Worm (Caenorhabditis elegans) whole organism, L1 larva: ENCODE data around the gene lips-3.

Experiments used
- C04F5.9 ChIP-seq: sonication (generic microtip); optimal IDR thresholded peaks from 2 replicates; lab custom pipeline; 2016; ENCODE audit warnings: missing genetic modification characterization, missing compliant biosample characterization
- C16A3.4 ChIP-seq: fragments of 150-350 bp; optimal IDR thresholded peaks from 2 replicates; lab custom pipeline; 2014; ENCODE audit warnings: missing biosample characterization, missing genetic modification characterization
- Y116A8C.19 ChIP-seq: sonication (generic microtip); optimal IDR thresholded peaks from 2 replicates; lab custom pipeline; 2016; ENCODE audit warnings: missing compliant biosample characterization, missing genetic modification characterization, borderline replicate concordance
- ama-1 ChIP-seq: fragments of 150-350 bp; optimal IDR thresholded peaks from 2 replicates; lab custom pipeline; 2014
- blmp-1 ChIP-seq: fragments of 150-350 bp; optimal IDR thresholded peaks from 2 replicates; lab custom pipeline; 2014; ENCODE audit warnings: missing biosample characterization, missing genetic modification characterization
- ceh-8 ChIP-seq: fragments of 200-800 bp; sonication (Bioruptor generic); optimal IDR thresholded peaks from 2 replicates; lab custom pipeline; 2018; ENCODE audit warnings: mild to moderate bottlenecking, missing genetic modification characterization, moderate library complexity, missing compliant biosample characterization
- ceh-82 ChIP-seq, 3 experiments: fragments of 150-350 bp in 1 of 3; sonication (generic microtip) in 2 of 3; optimal IDR thresholded peaks; 2 replicates each; lab custom pipeline; 2014 to 2017; ENCODE audit warnings: missing biosample characterization in 3 of 3, missing genetic modification characterization in 3 of 3
- ceh-88 ChIP-seq: fragments of 200-800 bp; sonication (Bioruptor generic); IDR thresholded peaks from 2 replicates; pipeline ENCODE4 v1.3.6; 2022; ENCODE audit warnings: missing genetic modification characterization, missing compliant biosample characterization
- efl-1 ChIP-seq, 4 experiments: fragments of 150-350 bp; optimal IDR thresholded peaks in 3 of 4; peaks in 1 of 4; 1 replicate in 1 of 4; 2 replicates in 3 of 4; lab custom pipeline; 2014; ENCODE audit warnings: missing biosample characterization in 2 of 4, missing genetic modification characterization in 2 of 4, missing genetic modification reagents in 2 of 4
- efl-3 ChIP-seq: fragments of 200-800 bp; sonication (Bioruptor generic); optimal IDR thresholded peaks from 2 replicates; lab custom pipeline; 2018; ENCODE audit warnings: mild to moderate bottlenecking, missing genetic modification characterization, missing compliant biosample characterization
- egl-13 ChIP-seq: sonication (generic microtip); optimal IDR thresholded peaks from 2 replicates; lab custom pipeline; 2016; ENCODE audit warnings: missing genotype, missing genetic modification reagents, missing genetic modification characterization, missing compliant biosample characterization
- egl-27 ChIP-seq, 2 experiments: fragments of 150-350 bp in 1 of 2; sonication (generic microtip); optimal IDR thresholded peaks; 3 replicates each; lab custom pipeline; 2017 to 2018; ENCODE audit warnings: missing biosample characterization in 2 of 2, missing genetic modification characterization in 2 of 2, missing genetic modification reagents in 2 of 2
- elt-2 ChIP-seq: sonication (generic microtip); optimal IDR thresholded peaks from 2 replicates; lab custom pipeline; 2016; ENCODE audit warnings: missing genetic modification characterization, mild to moderate bottlenecking, inconsistent platforms, missing compliant biosample characterization, missing genetic modification reagents
- elt-3 ChIP-seq, 6 experiments: fragments of 150-350 bp in 1 of 6; sonication (generic microtip); optimal IDR thresholded peaks; 2 replicates each; lab custom pipeline; 2017 to 2018; ENCODE audit warnings: missing biosample characterization in 6 of 6, missing genetic modification characterization in 6 of 6, inconsistent platforms in 1 of 6
- ets-5 ChIP-seq: fragments of 200-800 bp; sonication (Bioruptor generic); IDR thresholded peaks from 2 replicates; pipeline ENCODE4 v1.3.6; 2022; ENCODE audit warnings: missing genetic modification characterization, missing compliant biosample characterization
- fkh-10 ChIP-seq: sonication (generic microtip); optimal IDR thresholded peaks from 2 replicates; lab custom pipeline; 2017; ENCODE audit warnings: missing biosample characterization, missing genetic modification reagents, missing genetic modification characterization
- fkh-8 ChIP-seq: sonication (generic microtip); optimal IDR thresholded peaks from 2 replicates; lab custom pipeline; 2016; ENCODE audit warnings: mild to moderate bottlenecking, missing genetic modification characterization, missing compliant biosample characterization
- hlh-4 ChIP-seq: sonication (generic microtip); optimal IDR thresholded peaks from 2 replicates; lab custom pipeline; 2016; ENCODE audit warnings: mild to moderate bottlenecking, missing genetic modification characterization, missing compliant biosample characterization
- jun-1 ChIP-seq: fragments of 150-350 bp; optimal IDR thresholded peaks from 2 replicates; lab custom pipeline; 2014; ENCODE audit warnings: missing biosample characterization, missing genetic modification reagents, missing genetic modification characterization
- lin-35 ChIP-seq, 2 experiments: fragments of 150-350 bp; optimal IDR thresholded peaks; 2 replicates each; lab custom pipeline; 2014; ENCODE audit warnings: missing biosample characterization in 2 of 2, missing genetic modification characterization in 2 of 2, missing genetic modification reagents in 2 of 2
- lsy-2 ChIP-seq, 2 experiments: fragments of 150-350 bp; optimal IDR thresholded peaks; 2 replicates each; lab custom pipeline; 2014; ENCODE audit warnings: missing biosample characterization in 2 of 2, missing genetic modification characterization in 2 of 2
- mdl-1 ChIP-seq, 2 experiments: fragments of 150-350 bp; optimal IDR thresholded peaks; 2 replicates each; lab custom pipeline; 2014 to 2017; ENCODE audit warnings: missing biosample characterization in 2 of 2, missing genetic modification characterization in 2 of 2, inconsistent platforms in 1 of 2
- mep-1 ChIP-seq: fragments of 150-350 bp; optimal IDR thresholded peaks from 2 replicates; lab custom pipeline; 2014; ENCODE audit warnings: missing biosample characterization, missing genetic modification characterization
- nhr-19 ChIP-seq: fragments of 200-800 bp; sonication (Bioruptor generic); conservative IDR thresholded peaks from 2 replicates; pipeline ENCODE4 v1.3.6; 2022; ENCODE audit warnings: missing genetic modification characterization, missing compliant biosample characterization
- nhr-20 ChIP-seq: sonication (generic microtip); optimal IDR thresholded peaks from 2 replicates; lab custom pipeline; 2016; ENCODE audit warnings: mild to moderate bottlenecking, missing genetic modification characterization, missing compliant biosample characterization
- nhr-237 ChIP-seq: fragments of 150-350 bp; optimal IDR thresholded peaks from 2 replicates; lab custom pipeline; 2014; ENCODE audit warnings: missing biosample characterization, missing genetic modification characterization
- nhr-28 ChIP-seq: fragments of 150-350 bp; optimal IDR thresholded peaks from 2 replicates; lab custom pipeline; 2014; ENCODE audit warnings: missing biosample characterization, missing genetic modification characterization
- nhr-71 ChIP-seq: sonication (generic microtip); optimal IDR thresholded peaks from 2 replicates; lab custom pipeline; 2016; ENCODE audit warnings: mild to moderate bottlenecking, missing genetic modification characterization, moderate library complexity, missing compliant biosample characterization
- nhr-77 ChIP-seq: fragments of 150-350 bp; optimal IDR thresholded peaks from 2 replicates; lab custom pipeline; 2014; ENCODE audit warnings: missing biosample characterization, missing genetic modification characterization
- nhr-84 ChIP-seq: sonication (generic microtip); optimal IDR thresholded peaks from 2 replicates; lab custom pipeline; 2017; ENCODE audit warnings: missing biosample characterization, missing genetic modification characterization
- nhr-90 ChIP-seq: sonication (generic microtip); optimal IDR thresholded peaks from 2 replicates; lab custom pipeline; 2016; ENCODE audit warnings: mild to moderate bottlenecking, missing genetic modification characterization, missing compliant biosample characterization; ENCODE audit not compliant: poor library complexity
- pag-3 ChIP-seq: sonication (generic microtip); optimal IDR thresholded peaks from 2 replicates; lab custom pipeline; 2017; ENCODE audit warnings: missing genetic modification characterization, mild to moderate bottlenecking, missing compliant biosample characterization, antibody characterized with exemption, borderline replicate concordance; ENCODE audit not compliant: insufficient read depth
- pqm-1 ChIP-seq: sonication (generic microtip); optimal IDR thresholded peaks from 3 replicates; lab custom pipeline; 2017; ENCODE audit warnings: missing biosample characterization, missing genetic modification characterization
- rnt-1 ChIP-seq: sonication (generic microtip); optimal IDR thresholded peaks from 2 replicates; lab custom pipeline; 2016; ENCODE audit warnings: mild to moderate bottlenecking, missing genetic modification characterization, moderate library complexity, missing compliant biosample characterization
- snpc-4 ChIP-seq: fragments of 150-350 bp; optimal IDR thresholded peaks from 2 replicates; lab custom pipeline; 2014; ENCODE audit warnings: missing biosample characterization, missing genetic modification characterization
- sup-37 ChIP-seq: fragments of 200-800 bp; sonication (Bioruptor generic); optimal IDR thresholded peaks from 2 replicates; lab custom pipeline; 2018; ENCODE audit warnings: mild to moderate bottlenecking, missing genetic modification characterization, missing compliant biosample characterization
- unc-130 ChIP-seq: fragments of 150-350 bp; optimal IDR thresholded peaks from 2 replicates; lab custom pipeline; 2017; ENCODE audit warnings: missing biosample characterization, missing genetic modification characterization, inconsistent platforms
- ztf-11 ChIP-seq, 2 experiments: sonication (generic microtip); optimal IDR thresholded peaks; 2 replicates each; lab custom pipeline; 2016 to 2017; ENCODE audit warnings: missing genetic modification characterization in 2 of 2, missing biosample characterization in 1 of 2, missing compliant biosample characterization in 1 of 2

The lips-3 gene

DNA sequence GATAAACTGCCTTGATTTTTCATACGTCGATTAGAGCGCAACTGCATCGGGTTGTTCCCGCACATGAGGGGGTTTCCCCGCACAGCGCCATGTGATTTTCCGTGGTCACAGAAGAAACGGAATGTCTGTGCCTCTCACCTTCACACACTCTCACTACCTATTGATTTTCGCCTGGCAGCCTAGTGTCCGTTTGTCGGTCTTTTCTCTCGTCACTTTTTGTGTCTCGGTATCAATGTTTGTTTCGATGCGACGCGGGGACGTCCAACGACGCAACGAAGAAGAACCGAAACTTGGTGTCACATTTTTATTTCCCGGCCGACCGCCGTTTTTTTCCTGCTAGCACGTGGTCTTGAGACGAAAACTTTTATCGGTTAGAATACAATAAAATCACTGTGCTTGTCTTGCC lies 33.0 kb downstream of the lips-3 start (continued):
- peak; percentile 77 for TF ChIP-seq nhr-237
- peak; percentile 93 for TF ChIP-seq fkh-8 (tag; lab: Kevin White, UChicago)
- peak; percentile 84 to 85 for TF ChIP-seq egl-27 (tag; optimal IDR thresholded peaks at IDR 0.05; lab: Kevin White, UChicago)

- TF ChIP-seq ets-5 (GFP tag; lab: Robert Waterston, UW), result no peak
- peak; percentile 39; the same call in 1 of the 2 replicates for TF ChIP-seq nhr-19 (GFP tag; lab: Robert Waterston, UW)
- no peak for TF ChIP-seq fkh-8 (tag; lab: Kevin White, UChicago)
- TF ChIP-seq efl-1 (optimal IDR thresholded peaks at IDR 0.05; lab: Kevin White, UChicago), result no peak
- peak in 1 of 2 experiments; percentile 37 for TF ChIP-seq efl-1 (GFP tag; optimal IDR thresholded peaks at IDR 0.05 in 1 of 2; lab: Kevin White, UChicago)
- no peak for TF ChIP-seq fkh-10 (GFP tag; lab: Kevin White, UChicago)
- TF ChIP-seq nhr-71, result no peak
- TF ChIP-seq ztf-11 (tag; optimal IDR thresholded peaks at IDR 0.05; lab: Kevin White, UChicago), result no peak
- peak; percentile 44 for TF ChIP-seq elt-2 (tag; lab: Kevin White, UChicago)
- TF ChIP-seq sup-37 (GFP tag; lab: Kevin White, UChicago), result no peak
- no peak for TF ChIP-seq nhr-77 (tag; lab: Kevin White, UChicago)
- TF ChIP-seq unc-130, result no peak
- no peak for TF ChIP-seq ceh-88
- no peak for TF ChIP-seq nhr-90
- TF ChIP-seq snpc-4 (tag; lab: Kevin White, UChicago), result no peak
- TF ChIP-seq ceh-8 (GFP tag; lab: Kevin White, UChicago), result no peak
- no peak for TF ChIP-seq nhr-84 (tag; lab: Kevin White, UChicago)
- no peak for TF ChIP-seq C16A3.4 (tag; lab: Kevin White, UChicago)
- no peak for TF ChIP-seq efl-3 (GFP tag; lab: Kevin White, UChicago)
- no peak for TF ChIP-seq nhr-28 (tag; lab: Kevin White, UChicago)
- TF ChIP-seq ama-1 (lab: Kevin White, UChicago), result peak; percentile 48
- TF ChIP-seq pqm-1 (tag; lab: Kevin White, UChicago), result no peak
- peak in 1 of 2 experiments; percentile 27 for TF ChIP-seq lin-35 (GFP tag; optimal IDR thresholded peaks at IDR 0.05; lab: Kevin White, UChicago)
- no peak for TF ChIP-seq jun-1 (tag; lab: Kevin White, UChicago)
- no peak for TF ChIP-seq ceh-82 (tag; optimal IDR thresholded peaks at IDR 0.05; lab: Kevin White, UChicago)
- TF ChIP-seq mdl-1 (tag; optimal IDR thresholded peaks at IDR 0.05; lab: Kevin White, UChicago), result no peak
- no peak for TF ChIP-seq Y116A8C.19 (tag; lab: Kevin White, UChicago)
- no peak for TF ChIP-seq pag-3 (tag; lab: Kevin White, UChicago)
- TF ChIP-seq mep-1 (tag; lab: Kevin White, UChicago), result no peak
- TF ChIP-seq blmp-1 (tag; lab: Kevin White, UChicago), result peak; percentile 69
- no peak for TF ChIP-seq C04F5.9
- peak in 2 of 6 experiments; percentile 13 to 61 for TF ChIP-seq elt-3 (tag; optimal IDR thresholded peaks at IDR 0.05; lab: Kevin White, UChicago)
- no peak for TF ChIP-seq hlh-4 (tag; lab: Kevin White, UChicago)
- peak; percentile 15 for TF ChIP-seq nhr-20 (tag; lab: Kevin White, UChicago)
- TF ChIP-seq lsy-2 (tag; optimal IDR thresholded peaks at IDR 0.05; lab: Kevin White, UChicago), result no peak
- no peak for TF ChIP-seq rnt-1 (tag; lab: Kevin White, UChicago)
- no peak for TF ChIP-seq egl-13 (tag; lab: Kevin White, UChicago)
- TF ChIP-seq, all 84 proteins: peak for 8
Measured at ce11 chrIII:4649811-4650544, 33.6 kb downstream of the lips-3 start, which contains the start of gene ppm-2. Gene ppm-2, plus strand, starts transcription at chrIII:4650494.
